Worm (Caenorhabditis elegans) whole organism, L4 larva: Measurements from ENCODE around the gene F56D2.8.

Experiments used
- F26F4.8 ChIP-seq: fragments of 200-800 bp; sonication (Bioruptor generic); conservative IDR thresholded peaks from 2 replicates; pipeline ENCODE4 v1.3.6; 2022; ENCODE audit warnings: missing genetic modification characterization, missing compliant biosample characterization
- F37D6.2 ChIP-seq: sonication (generic microtip); optimal IDR thresholded peaks from 2 replicates; lab custom pipeline; 2016; ENCODE audit warnings: mild to moderate bottlenecking, missing genetic modification characterization, missing compliant biosample characterization
- T20F7.1 ChIP-seq: fragments of 200-800 bp; sonication (Bioruptor generic); optimal IDR thresholded peaks from 2 replicates; lab custom pipeline; 2018; ENCODE audit warnings: mild to moderate bottlenecking, missing genetic modification characterization, missing compliant biosample characterization
- Y105C5A.15 ChIP-seq: fragments of 200-800 bp; sonication (Bioruptor generic); IDR thresholded peaks from 2 replicates; pipeline ENCODE4 v1.3.6; 2022; ENCODE audit warnings: missing genetic modification characterization, missing compliant biosample characterization
- ZK337.2 ChIP-seq: fragments of 200-800 bp; sonication (Bioruptor generic); IDR thresholded peaks from 2 replicates; pipeline ENCODE4 v1.3.6; 2022; ENCODE audit warnings: missing genetic modification reagents, missing genetic modification characterization, missing compliant biosample characterization
- ZK546.5 ChIP-seq, 2 experiments: sonication (generic microtip); optimal IDR thresholded peaks; 2 replicates each; lab custom pipeline; 2017; ENCODE audit warnings: missing biosample characterization in 2 of 2, missing genetic modification characterization in 2 of 2
- aly-2 ChIP-seq: sonication (generic microtip); optimal IDR thresholded peaks from 2 replicates; lab custom pipeline; 2018; ENCODE audit warnings: missing biosample characterization, missing genetic modification characterization
- arid-1 ChIP-seq: fragments of 200-800 bp; sonication (Bioruptor generic); conservative IDR thresholded peaks from 2 replicates; pipeline ENCODE4 v1.3.6; 2022; ENCODE audit warnings: missing genetic modification reagents, missing genetic modification characterization, missing compliant biosample characterization
- attf-4 ChIP-seq: sonication (generic microtip); optimal IDR thresholded peaks from 3 replicates; lab custom pipeline; 2017; ENCODE audit warnings: missing biosample characterization, missing genetic modification characterization
- ceh-20 ChIP-seq: fragments of 200-800 bp; sonication (Bioruptor generic); IDR thresholded peaks from 2 replicates; pipeline ENCODE4 v1.3.6; 2022; ENCODE audit warnings: missing genetic modification reagents, missing genetic modification characterization, missing compliant biosample characterization
- ceh-32 ChIP-seq: sonication (generic microtip); optimal IDR thresholded peaks from 2 replicates; lab custom pipeline; 2016; ENCODE audit warnings: mild to moderate bottlenecking, missing genetic modification characterization, missing compliant biosample characterization; ENCODE audit not compliant: poor library complexity
- ceh-82 ChIP-seq: sonication (generic microtip); optimal IDR thresholded peaks from 2 replicates; lab custom pipeline; 2017; ENCODE audit warnings: missing biosample characterization, missing genetic modification characterization
- ctbp-1 ChIP-seq: fragments of 200-800 bp; sonication (Bioruptor generic); IDR thresholded peaks from 2 replicates; pipeline ENCODE4 v1.3.6; 2022; ENCODE audit warnings: missing genetic modification reagents, missing genetic modification characterization, missing compliant biosample characterization
- daf-12 ChIP-seq: fragments of 150-350 bp; optimal IDR thresholded peaks from 2 replicates; lab custom pipeline; 2014; ENCODE audit warnings: missing biosample characterization, missing genetic modification reagents, missing genetic modification characterization
- daf-16 ChIP-seq, 3 experiments: sonication (generic microtip); optimal IDR thresholded peaks; 2 replicates each; lab custom pipeline; 2016 to 2017; ENCODE audit warnings: missing genetic modification characterization in 3 of 3, missing genetic modification reagents in 3 of 3, mild to moderate bottlenecking in 2 of 3, missing compliant biosample characterization in 2 of 3, missing biosample characterization in 1 of 3, moderate library complexity in 1 of 3
- daf-19 ChIP-seq: fragments of 200-800 bp; sonication (Bioruptor generic); conservative IDR thresholded peaks from 2 replicates; pipeline ENCODE4 v1.3.6; 2022; ENCODE audit warnings: missing genetic modification characterization, missing compliant biosample characterization
- dmd-6 ChIP-seq: fragments of 200-800 bp; sonication (Bioruptor generic); IDR thresholded peaks from 2 replicates; pipeline ENCODE4 v1.3.6; 2022; ENCODE audit warnings: missing genetic modification reagents, missing genetic modification characterization, missing compliant biosample characterization
- dmd-8 ChIP-seq: fragments of 200-800 bp; sonication (Bioruptor generic); IDR thresholded peaks from 2 replicates; pipeline ENCODE4 v1.3.6; 2022; ENCODE audit warnings: missing genetic modification characterization, missing compliant biosample characterization
- dmd-9 ChIP-seq: fragments of 200-800 bp; sonication (Bioruptor generic); IDR thresholded peaks from 2 replicates; pipeline ENCODE4 v1.3.6; 2022; ENCODE audit warnings: missing genetic modification reagents, missing genetic modification characterization, missing compliant biosample characterization
- duxl-1 ChIP-seq: sonication (generic microtip); optimal IDR thresholded peaks from 2 replicates; lab custom pipeline; 2016; ENCODE audit warnings: mild to moderate bottlenecking, missing genetic modification characterization, moderate library complexity, missing compliant biosample characterization; ENCODE audit not compliant: poor library complexity
- egl-27 ChIP-seq: sonication (generic microtip); optimal IDR thresholded peaks from 3 replicates; lab custom pipeline; 2017; ENCODE audit warnings: missing biosample characterization, missing genetic modification reagents, missing genetic modification characterization
- egl-43 ChIP-seq: fragments of 200-800 bp; sonication (Bioruptor generic); IDR thresholded peaks from 2 replicates; pipeline ENCODE4 v1.3.6; 2022; ENCODE audit warnings: missing genetic modification reagents, missing genetic modification characterization, missing compliant biosample characterization
- fos-1 ChIP-seq: fragments of 150-350 bp; optimal IDR thresholded peaks from 2 replicates; lab custom pipeline; 2014; ENCODE audit warnings: missing biosample characterization, missing genetic modification characterization
- gei-8 ChIP-seq: fragments of 200-800 bp; sonication (Bioruptor generic); optimal IDR thresholded peaks from 2 replicates; lab custom pipeline; 2018; ENCODE audit warnings: mild to moderate bottlenecking, missing genetic modification characterization, missing compliant biosample characterization
- hif-1 ChIP-seq, 2 experiments: sonication (generic microtip); optimal IDR thresholded peaks; 2 replicates each; lab custom pipeline; 2016 to 2017; ENCODE audit warnings: missing compliant biosample characterization in 2 of 2, missing genetic modification characterization in 2 of 2, missing genetic modification reagents in 2 of 2, missing genotype in 2 of 2, mild to moderate bottlenecking in 1 of 2
- hlh-11 ChIP-seq: fragments of 200-800 bp; sonication (Bioruptor generic); optimal IDR thresholded peaks from 2 replicates; lab custom pipeline; 2018; ENCODE audit warnings: mild to moderate bottlenecking, missing genetic modification characterization, missing compliant biosample characterization
- hmg-1.1 ChIP-seq: fragments of 200-800 bp; sonication (Bioruptor generic); IDR thresholded peaks from 2 replicates; pipeline ENCODE4 v1.3.6; 2022; ENCODE audit warnings: missing genetic modification reagents, missing genetic modification characterization, missing compliant biosample characterization
- jun-1 ChIP-seq: fragments of 150-350 bp; optimal IDR thresholded peaks from 2 replicates; lab custom pipeline; 2014; ENCODE audit warnings: missing biosample characterization, missing genetic modification reagents, missing genetic modification characterization
- lim-7 ChIP-seq: fragments of 200-800 bp; sonication (Bioruptor generic); IDR thresholded peaks from 2 replicates; pipeline ENCODE4 v1.3.6; 2022; ENCODE audit warnings: missing genetic modification characterization, missing compliant biosample characterization
- lin-13 ChIP-seq: fragments of 150-350 bp; optimal IDR thresholded peaks from 2 replicates; lab custom pipeline; 2014; ENCODE audit warnings: missing biosample characterization, missing genetic modification reagents, missing genetic modification characterization
- lin-29 ChIP-seq: fragments of 200-800 bp; sonication (Bioruptor generic); IDR thresholded peaks from 2 replicates; pipeline ENCODE4 v1.3.6; 2022; ENCODE audit warnings: missing genetic modification reagents, missing genetic modification characterization, missing compliant biosample characterization
- madf-5 ChIP-seq, 2 experiments: fragments of 200-800 bp; sonication (Bioruptor generic); IDR thresholded peaks; 2 replicates each; pipeline ENCODE4 v1.3.6; 2022; ENCODE audit warnings: missing compliant biosample characterization in 2 of 2, missing genetic modification characterization in 2 of 2
- madf-9 ChIP-seq: fragments of 200-800 bp; sonication (Bioruptor generic); conservative IDR thresholded peaks from 2 replicates; pipeline ENCODE4 v1.3.6; 2022; ENCODE audit warnings: missing genetic modification reagents, missing genetic modification characterization, missing compliant biosample characterization
- mdl-1 ChIP-seq, 2 experiments: fragments of 150-350 bp in 1 of 2; sonication (generic microtip) in 1 of 2; optimal IDR thresholded peaks; 2 replicates each; lab custom pipeline; 2014 to 2017; ENCODE audit warnings: missing biosample characterization in 2 of 2, missing genetic modification characterization in 2 of 2
- mxl-2 ChIP-seq: fragments of 200-800 bp; sonication (Bioruptor generic); conservative IDR thresholded peaks from 2 replicates; pipeline ENCODE4 v1.3.6; 2022; ENCODE audit warnings: missing genetic modification reagents, missing genetic modification characterization, missing compliant biosample characterization
- nhr-25 ChIP-seq: sonication (generic microtip); optimal IDR thresholded peaks from 2 replicates; lab custom pipeline; 2017; ENCODE audit warnings: missing genetic modification characterization, mild to moderate bottlenecking, missing compliant biosample characterization, antibody characterized with exemption, moderate library complexity, borderline replicate concordance; ENCODE audit not compliant: insufficient read depth
- nhr-48 ChIP-seq: sonication (generic microtip); optimal IDR thresholded peaks from 2 replicates; lab custom pipeline; 2016; ENCODE audit warnings: mild to moderate bottlenecking, missing genetic modification characterization, missing compliant biosample characterization
- nhr-6 ChIP-seq: fragments of 150-350 bp; optimal IDR thresholded peaks from 2 replicates; lab custom pipeline; 2014; ENCODE audit warnings: missing biosample characterization, missing genetic modification characterization
- nhr-77 ChIP-seq: fragments of 150-350 bp; optimal IDR thresholded peaks from 2 replicates; lab custom pipeline; 2014; ENCODE audit warnings: missing biosample characterization, missing genetic modification characterization
- pqm-1 ChIP-seq: sonication (generic microtip); optimal IDR thresholded peaks from 2 replicates; lab custom pipeline; 2017; ENCODE audit warnings: missing biosample characterization, missing genetic modification characterization
- sdz-12 ChIP-seq: fragments of 200-800 bp; sonication (Bioruptor generic); optimal IDR thresholded peaks from 2 replicates; lab custom pipeline; 2018; ENCODE audit warnings: mild to moderate bottlenecking, missing genetic modification characterization, missing compliant biosample characterization
- set-16 ChIP-seq: fragments of 200-800 bp; sonication (Bioruptor generic); IDR thresholded peaks from 2 replicates; pipeline ENCODE4 v1.3.6; 2022; ENCODE audit warnings: missing genetic modification reagents, missing genetic modification characterization, missing compliant biosample characterization
- skn-1 ChIP-seq: fragments of 150-350 bp; optimal IDR thresholded peaks from 2 replicates; lab custom pipeline; 2014; ENCODE audit warnings: missing biosample characterization, missing genetic modification characterization
- tra-1 ChIP-seq: fragments of 200-800 bp; sonication (Bioruptor generic); IDR thresholded peaks from 2 replicates; pipeline ENCODE4 v1.3.6; 2022; ENCODE audit warnings: missing genetic modification reagents, missing genetic modification characterization, missing compliant biosample characterization
- unc-130 ChIP-seq: sonication (generic microtip); optimal IDR thresholded peaks from 2 replicates; lab custom pipeline; 2016; ENCODE audit warnings: missing genetic modification reagents, missing genetic modification characterization, missing compliant biosample characterization
- unc-62 ChIP-seq, 3 experiments: fragments of 150-350 bp in 1 of 3; sonication (generic microtip); optimal IDR thresholded peaks in 2 of 3; peaks in 1 of 3; 1 replicate in 1 of 3; 2 replicates in 2 of 3; lab custom pipeline; 2014 to 2017; ENCODE audit warnings: missing biosample characterization in 3 of 3, missing genetic modification characterization in 3 of 3, missing genetic modification reagents in 3 of 3, missing genotype in 1 of 3
- zag-1 ChIP-seq: fragments of 150-350 bp; optimal IDR thresholded peaks from 2 replicates; lab custom pipeline; 2014; ENCODE audit warnings: missing biosample characterization, missing genetic modification characterization
- zip-2 ChIP-seq: fragments of 150-350 bp; optimal IDR thresholded peaks from 2 replicates; lab custom pipeline; 2014; ENCODE audit warnings: missing biosample characterization, missing genetic modification characterization
- ztf-11 ChIP-seq: fragments of 150-350 bp; optimal IDR thresholded peaks from 2 replicates; lab custom pipeline; 2014; ENCODE audit warnings: missing biosample characterization, missing genetic modification characterization
- ztf-7 ChIP-seq: fragments of 150-350 bp; optimal IDR thresholded peaks from 2 replicates; lab custom pipeline; 2014; ENCODE audit warnings: missing biosample characterization, missing genetic modification characterization

Gene F56D2.8

DNA sequence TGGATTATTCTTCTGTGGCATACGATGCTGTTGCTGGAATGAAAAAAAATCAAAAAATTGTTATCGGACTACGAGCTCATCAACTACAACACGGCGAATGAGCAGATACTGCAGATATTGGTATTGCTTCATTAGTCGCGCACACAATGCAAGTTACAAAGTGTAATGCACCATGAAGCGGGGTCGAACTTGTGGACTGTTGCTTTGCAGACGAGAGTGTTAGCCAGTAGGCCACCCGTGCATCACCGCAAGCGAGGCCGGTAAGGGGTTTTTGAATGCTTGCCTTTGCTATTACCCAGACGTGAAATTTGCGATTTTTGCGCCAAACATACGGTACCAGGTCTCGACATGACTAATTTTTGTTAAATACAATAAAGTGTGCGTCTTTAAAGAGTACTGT, 19.3 kb upstream of the F56D2.8 start (continued):
- TF ChIP-seq mxl-2 (GFP tag; lab: Robert Waterston, UW): 0 out of 2 replicates have a peak, but pooled peaks have one; percentile 46
- TF ChIP-seq set-16 (GFP tag; lab: Robert Waterston, UW): peak; percentile 35; the same call in 1 of the 2 replicates
- TF ChIP-seq ZK546.5 (tag; optimal IDR thresholded peaks at IDR 0.05; lab: Kevin White, UChicago): no peak
- peak; percentile 85 for TF ChIP-seq ctbp-1 (GFP tag; lab: Robert Waterston, UW)
- peak; percentile 79 for TF ChIP-seq ztf-7 (tag; lab: Kevin White, UChicago)
- peak; percentile 23 to 51 for TF ChIP-seq hif-1 (tag; optimal IDR thresholded peaks at IDR 0.05; lab: Kevin White, UChicago)
- no peak for TF ChIP-seq fos-1 (tag; lab: Kevin White, UChicago)
- TF ChIP-seq lin-29: 0 out of 2 replicates have a peak, but pooled peaks have one; percentile 45
- peak; percentile 42; the same call in 1 of the 2 replicates for TF ChIP-seq daf-19 (GFP tag; lab: Robert Waterston, UW)
- no peak for TF ChIP-seq skn-1
- peak; percentile 98 for TF ChIP-seq dmd-8 (GFP tag; lab: Robert Waterston, UW)
- TF ChIP-seq daf-16 (GFP tag; optimal IDR thresholded peaks at IDR 0.05; lab: Kevin White, UChicago): peak; percentile 51 to 92
- peak; percentile 61 for TF ChIP-seq daf-16 (tag; optimal IDR thresholded peaks at IDR 0.05; lab: Kevin White, UChicago)
- peak; percentile 31 for TF ChIP-seq F37D6.2 (tag; lab: Kevin White, UChicago)
- TF ChIP-seq unc-130 (GFP tag; lab: Kevin White, UChicago): peak; percentile 82
- TF ChIP-seq ceh-82 (tag; lab: Kevin White, UChicago): no peak
- peak; percentile 72 for TF ChIP-seq ceh-20 (GFP tag; lab: Robert Waterston, UW)
- TF ChIP-seq unc-62 (GFP tag; optimal IDR thresholded peaks at IDR 0.05 in 1 of 2; lab: Kevin White, UChicago): no peak
- no peak for TF ChIP-seq unc-62 (tag; optimal IDR thresholded peaks at IDR 0.05; lab: Kevin White, UChicago)
- TF ChIP-seq jun-1 (tag; lab: Kevin White, UChicago): peak; percentile 36
- peak; percentile 96 for TF ChIP-seq lim-7
- peak; percentile 81 for TF ChIP-seq sdz-12 (GFP tag; lab: Kevin White, UChicago)
- TF ChIP-seq dmd-6: peak; percentile 68
- TF ChIP-seq duxl-1 (tag; lab: Kevin White, UChicago): peak; percentile 91
- TF ChIP-seq egl-27 (tag; lab: Kevin White, UChicago): no peak
- peak; percentile 88 for TF ChIP-seq tra-1 (GFP tag; lab: Robert Waterston, UW)
- peak; percentile 80 for TF ChIP-seq gei-8 (GFP tag; lab: Kevin White, UChicago)
- TF ChIP-seq dmd-9 (GFP tag; lab: Robert Waterston, UW): peak; percentile 83
- TF ChIP-seq hlh-11 (tag; lab: Kevin White, UChicago): peak; percentile 71
- TF ChIP-seq hmg-1.1 (GFP tag; lab: Robert Waterston, UW): peak; percentile 81
- peak; percentile 86 for TF ChIP-seq lin-13 (GFP tag; lab: Kevin White, UChicago)
- no peak for TF ChIP-seq daf-12 (tag; lab: Kevin White, UChicago)
- no peak for TF ChIP-seq zip-2 (tag; lab: Kevin White, UChicago)
- TF ChIP-seq pqm-1 (tag; lab: Kevin White, UChicago): no peak
- no peak for TF ChIP-seq attf-4 (tag; lab: Kevin White, UChicago)
- peak; percentile 58 for TF ChIP-seq nhr-6 (tag; lab: Kevin White, UChicago)
- peak; percentile 87 for TF ChIP-seq F26F4.8 (GFP tag; lab: Robert Waterston, UW)
- no peak for TF ChIP-seq ceh-32 (tag; lab: Kevin White, UChicago)
- TF ChIP-seq zag-1: no peak
- peak; percentile 94 for TF ChIP-seq egl-43 (GFP tag; lab: Robert Waterston, UW)
- peak; percentile 72 to 83; a peak in 3 of 4 replicates for TF ChIP-seq madf-5 (GFP tag; IDR thresholded peaks at IDR 0.05; lab: Robert Waterston, UW)
- TF ChIP-seq madf-9: peak; percentile 86
- TF ChIP-seq arid-1 (GFP tag; lab: Robert Waterston, UW): peak; percentile 94
- TF ChIP-seq ztf-11 (tag; lab: Kevin White, UChicago): no peak
- TF ChIP-seq nhr-77 (tag; lab: Kevin White, UChicago): peak; percentile 49
- TF ChIP-seq nhr-48: peak; percentile 42
- peak; percentile 34 for TF ChIP-seq aly-2 (tag; lab: Kevin White, UChicago)
- peak; percentile 87 for TF ChIP-seq ZK337.2 (GFP tag; lab: Robert Waterston, UW)
- TF ChIP-seq Y105C5A.15 (GFP tag; lab: Robert Waterston, UW): peak; percentile 91; the same call in 1 of the 2 replicates
- no peak for TF ChIP-seq T20F7.1
- peak; percentile 64 for TF ChIP-seq nhr-25
- TF ChIP-seq mdl-1 (tag; optimal IDR thresholded peaks at IDR 0.05; lab: Kevin White, UChicago): peak in 1 of 2 experiments; percentile 3
